Fruit fly (Drosophila melanogaster) whole organism, embryonic: ENCODE data around the gene ci.

Experiments used
- BEAF-32 ChIP-seq: fragments of 200-800 bp; sonication (Bioruptor generic); optimal IDR thresholded peaks from 3 replicates; lab custom pipeline; 2017; ENCODE audit warnings: missing biosample characterization, missing genetic modification characterization, mild to moderate bottlenecking, moderate library complexity, missing genetic modification reagents
- Bgb ChIP-seq: fragments of 200-800 bp; sonication (Bioruptor generic); IDR thresholded peaks from 2 replicates; pipeline ENCODE4 v1.3.6; 2022; ENCODE audit warnings: missing biosample characterization, missing genetic modification characterization; ENCODE audit not compliant: partially characterized antibody
- Bteb2 ChIP-seq: fragments of 200-800 bp; sonication (Bioruptor generic); optimal IDR thresholded peaks from 2 replicates; lab custom pipeline; 2016; ENCODE audit warnings: missing biosample characterization, missing genetic modification characterization
- CG10462 ChIP-seq: fragments of 200-800 bp; sonication (Bioruptor generic); optimal IDR thresholded peaks from 2 replicates; lab custom pipeline; 2016; ENCODE audit warnings: missing biosample characterization, missing genetic modification characterization
- CG10959 ChIP-seq: fragments of 200-800 bp; sonication (Bioruptor generic); IDR thresholded peaks from 2 replicates; pipeline ENCODE4 v1.3.6; 2022; ENCODE audit warnings: missing biosample characterization, missing genetic modification characterization
- CG11247 ChIP-seq: fragments of 200-800 bp; sonication (Bioruptor generic); IDR thresholded peaks from 2 replicates; pipeline ENCODE4 v1.3.6; 2022; ENCODE audit warnings: missing biosample characterization, missing genetic modification characterization
- CG11560 ChIP-seq: fragments of 200-800 bp; sonication (Bioruptor generic); IDR thresholded peaks from 3 replicates; pipeline ENCODE4 v1.3.6; 2022; ENCODE audit warnings: missing biosample characterization, missing genetic modification characterization
- CG15514 ChIP-seq: fragments of 200-800 bp; sonication (Bioruptor generic); optimal IDR thresholded peaks from 3 replicates; lab custom pipeline; 2017; ENCODE audit warnings: missing biosample characterization, missing genetic modification characterization, mild to moderate bottlenecking, moderate library complexity, missing genetic modification reagents
- CG17186 ChIP-seq: fragments of 200-800 bp; sonication (Bioruptor generic); optimal IDR thresholded peaks from 3 replicates; lab custom pipeline; 2017; ENCODE audit warnings: missing biosample characterization, missing genetic modification reagents, missing genetic modification characterization
- CG17361 ChIP-seq: fragments of 200-800 bp; sonication (Bioruptor generic); IDR thresholded peaks from 3 replicates; pipeline ENCODE4 v1.3.6; 2022; ENCODE audit warnings: missing biosample characterization, missing genetic modification characterization
- CG2889 ChIP-seq: fragments of 200-800 bp; sonication (Bioruptor generic); IDR thresholded peaks from 3 replicates; pipeline ENCODE4 v1.3.6; 2022; ENCODE audit warnings: missing biosample characterization, missing genetic modification characterization
- CG30020 ChIP-seq: fragments of 200-800 bp; optimal IDR thresholded peaks from 2 replicates; lab custom pipeline; 2019; ENCODE audit warnings: missing biosample characterization, mild to moderate bottlenecking, missing genetic modification characterization, moderate library complexity
- CG31388 ChIP-seq: fragments of 200-800 bp; sonication (Bioruptor generic); optimal IDR thresholded peaks from 2 replicates; lab custom pipeline; 2016; ENCODE audit warnings: missing biosample characterization, missing genetic modification characterization
- CG3847 ChIP-seq: fragments of 200-800 bp; sonication (Bioruptor generic); IDR thresholded peaks from 2 replicates; pipeline ENCODE4 v1.3.6; 2022; ENCODE audit warnings: missing biosample characterization, missing genetic modification characterization
- CG42726 ChIP-seq: fragments of 200-800 bp; sonication (Bioruptor generic); IDR thresholded peaks from 2 replicates; pipeline ENCODE4 v1.3.6; 2022; ENCODE audit warnings: missing biosample characterization, missing genetic modification characterization; ENCODE audit not compliant: partially characterized antibody
- CG4617 ChIP-seq: fragments of 200-800 bp; sonication (Bioruptor generic); optimal IDR thresholded peaks from 3 replicates; lab custom pipeline; 2016; ENCODE audit warnings: missing biosample characterization, missing genetic modification characterization, borderline replicate concordance
- CG5953 ChIP-seq: fragments of 200-800 bp; sonication (Bioruptor generic); IDR thresholded peaks from 2 replicates; pipeline ENCODE4 v1.3.6; 2022; ENCODE audit warnings: missing biosample characterization, missing genetic modification characterization
- CG6765 ChIP-seq: fragments of 200-800 bp; sonication (Bioruptor generic); optimal IDR thresholded peaks from 3 replicates; lab custom pipeline; 2017; ENCODE audit warnings: missing biosample characterization, mild to moderate bottlenecking, missing genetic modification characterization
- CG7357 ChIP-seq: fragments of 200-800 bp; sonication (Bioruptor generic); IDR thresholded peaks from 3 replicates; pipeline ENCODE4 v1.3.6; 2022; ENCODE audit warnings: missing biosample characterization, missing genetic modification characterization
- CG7372 ChIP-seq: fragments of 200-800 bp; sonication (Bioruptor generic); IDR thresholded peaks from 2 replicates; pipeline ENCODE4 v1.3.6; 2022; ENCODE audit warnings: missing biosample characterization, missing genetic modification characterization
- CG7963 ChIP-seq: fragments of 200-800 bp; sonication (Bioruptor generic); IDR thresholded peaks from 3 replicates; pipeline ENCODE4 v1.3.6; 2022; ENCODE audit warnings: missing biosample characterization, missing genetic modification characterization; ENCODE audit not compliant: partially characterized antibody
- CG8290 ChIP-seq, 3 experiments: fragments of 200-800 bp; sonication (Bioruptor generic); optimal IDR thresholded peaks; 2 replicates each; lab custom pipeline; 2016 to 2019; ENCODE audit warnings: missing biosample characterization in 3 of 3, missing genetic modification characterization in 3 of 3, mild to moderate bottlenecking in 2 of 3, moderate library complexity in 1 of 3
- CG9215 ChIP-seq: fragments of 200-800 bp; sonication (Bioruptor generic); IDR thresholded peaks from 2 replicates; pipeline ENCODE4 v1.3.6; 2022; ENCODE audit warnings: missing biosample characterization, missing genetic modification characterization
- D19B ChIP-seq: fragments of 200-800 bp; sonication (Bioruptor generic); optimal IDR thresholded peaks from 2 replicates; lab custom pipeline; 2017; ENCODE audit warnings: missing biosample characterization, mild to moderate bottlenecking, missing genetic modification characterization
- Drgx ChIP-seq: fragments of 200-800 bp; sonication (Bioruptor generic); IDR thresholded peaks from 2 replicates; pipeline ENCODE4 v1.3.6; 2022; ENCODE audit warnings: missing biosample characterization, missing genetic modification characterization
- E2f1 ChIP-seq: fragments of 200-800 bp; sonication (Bioruptor generic); IDR thresholded peaks from 2 replicates; pipeline ENCODE4 v1.3.6; 2022; ENCODE audit warnings: missing biosample characterization, missing genetic modification characterization
- ERR ChIP-seq: fragments of 200-800 bp; sonication (Bioruptor generic); optimal IDR thresholded peaks from 2 replicates; lab custom pipeline; 2016; ENCODE audit warnings: missing biosample characterization, missing genetic modification characterization
- Jarid2 ChIP-seq: fragments of 200-800 bp; sonication (Bioruptor generic); optimal IDR thresholded peaks from 3 replicates; lab custom pipeline; 2017; ENCODE audit warnings: mild to moderate bottlenecking, missing biosample characterization, missing genetic modification reagents, missing genetic modification characterization
- Usf ChIP-seq: fragments of 200-800 bp; sonication (Bioruptor generic); optimal IDR thresholded peaks from 2 replicates; lab custom pipeline; 2017; ENCODE audit warnings: missing genotype, missing biosample characterization, missing genetic modification characterization
- ato ChIP-seq: fragments of 200-800 bp; sonication (Bioruptor generic); IDR thresholded peaks from 2 replicates; pipeline ENCODE4 v1.3.6; 2022; ENCODE audit warnings: missing biosample characterization, missing genetic modification characterization; ENCODE audit not compliant: partially characterized antibody
- bsh ChIP-seq, 2 experiments: fragments of 200-800 bp; sonication (Bioruptor generic); optimal IDR thresholded peaks; 2 replicates each; lab custom pipeline; 2017 to 2018; ENCODE audit warnings: mild to moderate bottlenecking in 2 of 2, missing biosample characterization in 2 of 2, missing genetic modification characterization in 2 of 2, moderate library complexity in 1 of 2
- danr ChIP-seq: fragments of 200-800 bp; sonication (Bioruptor generic); IDR thresholded peaks from 2 replicates; pipeline ENCODE4 v1.3.6; 2022; ENCODE audit warnings: missing biosample characterization, missing genetic modification characterization
- ems ChIP-seq: fragments of 200-800 bp; sonication (Bioruptor generic); optimal IDR thresholded peaks from 3 replicates; lab custom pipeline; 2016; ENCODE audit warnings: missing biosample characterization, missing genetic modification characterization
- eve ChIP-seq, 2 experiments: fragments of >200 bp; optimal IDR thresholded peaks; 2 replicates each; lab custom pipeline; 2017; ENCODE audit warnings: missing biosample characterization in 2 of 2, missing genetic modification characterization in 2 of 2
- exex ChIP-seq: fragments of 200-800 bp; sonication (Bioruptor generic); optimal IDR thresholded peaks from 4 replicates; lab custom pipeline; 2018; ENCODE audit warnings: missing biosample characterization, mild to moderate bottlenecking, missing genetic modification characterization, moderate library complexity
- fd64A ChIP-seq: fragments of 200-800 bp; sonication (Bioruptor generic); optimal IDR thresholded peaks from 3 replicates; lab custom pipeline; 2018; ENCODE audit warnings: missing biosample characterization, mild to moderate bottlenecking, missing genetic modification characterization
- fru ChIP-seq: fragments of >200 bp; optimal IDR thresholded peaks from 2 replicates; lab custom pipeline; 2017
- mld ChIP-seq: fragments of 200-800 bp; sonication (Bioruptor generic); IDR thresholded peaks from 3 replicates; pipeline ENCODE4 v1.3.6; 2022; ENCODE audit warnings: missing biosample characterization, missing genetic modification characterization; ENCODE audit not compliant: partially characterized antibody
- nerfin-1 ChIP-seq: fragments of 200-800 bp; sonication (Bioruptor generic); optimal IDR thresholded peaks from 3 replicates; lab custom pipeline; 2019; ENCODE audit warnings: missing biosample characterization, mild to moderate bottlenecking, missing genetic modification characterization, moderate library complexity
- nmo ChIP-seq: fragments of 200-800 bp; sonication (Bioruptor generic); optimal IDR thresholded peaks from 2 replicates; lab custom pipeline; 2018; ENCODE audit warnings: missing biosample characterization, mild to moderate bottlenecking, missing genetic modification characterization, moderate library complexity
- org-1 ChIP-seq: fragments of 200-800 bp; sonication (Bioruptor generic); optimal IDR thresholded peaks from 2 replicates; lab custom pipeline; 2017; ENCODE audit warnings: missing biosample characterization, missing genetic modification characterization
- pnt ChIP-seq: fragments of 200-800 bp; sonication (Bioruptor generic); optimal IDR thresholded peaks from 3 replicates; lab custom pipeline; 2016; ENCODE audit warnings: missing biosample characterization, missing genetic modification characterization
- salm ChIP-seq: fragments of 200-800 bp; sonication (Bioruptor generic); optimal IDR thresholded peaks from 2 replicates; lab custom pipeline; 2018; ENCODE audit warnings: missing biosample characterization, mild to moderate bottlenecking, missing genetic modification characterization
- scrt ChIP-seq: fragments of 200-800 bp; sonication (Bioruptor generic); optimal IDR thresholded peaks from 2 replicates; lab custom pipeline; 2018; ENCODE audit warnings: missing biosample characterization, mild to moderate bottlenecking, missing genetic modification characterization, moderate library complexity
- sd ChIP-seq: fragments of 200-800 bp; sonication (Bioruptor generic); optimal IDR thresholded peaks from 3 replicates; lab custom pipeline; 2018; ENCODE audit warnings: missing biosample characterization, mild to moderate bottlenecking, missing genetic modification characterization, moderate library complexity
- so ChIP-seq: fragments of 200-800 bp; sonication (Bioruptor generic); IDR thresholded peaks from 3 replicates; pipeline ENCODE4 v1.3.6; 2022; ENCODE audit warnings: missing biosample characterization, missing genetic modification characterization
- tap ChIP-seq: fragments of 200-800 bp; optimal IDR thresholded peaks from 3 replicates; lab custom pipeline; 2019; ENCODE audit warnings: missing biosample characterization, mild to moderate bottlenecking, missing genetic modification characterization, moderate library complexity
- tio ChIP-seq: fragments of 200-800 bp; sonication (Bioruptor generic); optimal IDR thresholded peaks from 2 replicates; lab custom pipeline; 2017; ENCODE audit warnings: missing biosample characterization, missing genetic modification characterization, inconsistent platforms
- vvl ChIP-seq: fragments of 200-800 bp; sonication (Bioruptor generic); IDR thresholded peaks from 2 replicates; pipeline ENCODE4 v1.3.6; 2022; ENCODE audit warnings: missing biosample characterization, missing genetic modification characterization
- yki ChIP-seq: fragments of >200 bp; optimal IDR thresholded peaks from 3 replicates; lab custom pipeline; 2018
- zen2 ChIP-seq: fragments of 200-800 bp; sonication (Bioruptor generic); IDR thresholded peaks from 3 replicates; pipeline ENCODE4 v1.3.6; 2022; ENCODE audit warnings: missing biosample characterization, missing genetic modification characterization; ENCODE audit not compliant: partially characterized antibody

Gene ci

dm6 chr4:63307-63706 is 6.5 kb upstream of the ci start:
- TF ChIP-seq CG6765 (GFP tag; lab: Kevin White, UChicago) (no peak), CG9215 (GFP tag; lab: Robert Waterston, UW) (no peak), yki (lab: Kevin White, UChicago) (no peak), nmo (GFP tag; lab: Kevin White, UChicago) (peak; percentile 39), CG15514 (GFP tag; lab: Kevin White, UChicago) (no peak), CG4617 (GFP tag; lab: Kevin White, UChicago) (no peak), CG2889 (GFP tag; lab: Robert Waterston, UW) (no peak), danr (GFP tag; lab: Robert Waterston, UW) (no peak), pnt (GFP tag; lab: Kevin White, UChicago) (no peak), CG11560 (tag; lab: Robert Waterston, UW) (no peak), salm (tag; lab: Kevin White, UChicago) (no peak), Jarid2 (GFP tag; lab: Kevin White, UChicago) (no peak), CG7357 (peak; percentile 95), so (GFP tag; lab: Robert Waterston, UW) (no peak), tap (tag; lab: Kevin White, UChicago) (no peak), sd (tag; lab: Kevin White, UChicago) (no peak), scrt (GFP tag; lab: Kevin White, UChicago) (no peak), mld (GFP tag; lab: Robert Waterston, UW) (no peak), Drgx (GFP tag; lab: Robert Waterston, UW) (no peak), fru (lab: Kevin White, UChicago) (no peak), CG3847 (GFP tag; lab: Robert Waterston, UW) (no peak), CG30020 (tag; lab: Kevin White, UChicago) (peak; percentile 98), D19B (GFP tag; lab: Kevin White, UChicago) (no peak), fd64A (GFP tag; lab: Kevin White, UChicago) (no peak), CG42726 (GFP tag; lab: Robert Waterston, UW) (no peak), eve (GFP tag; optimal IDR thresholded peaks at IDR 0.05; lab: Kevin White, UChicago) (no peak), CG5953 (GFP tag; lab: Robert Waterston, UW) (no peak), tio (GFP tag; lab: Kevin White, UChicago) (no peak), exex (tag; lab: Kevin White, UChicago) (no peak), ERR (GFP tag; lab: Kevin White, UChicago) (no peak), CG10959 (GFP tag; lab: Robert Waterston, UW) (no peak), CG31388 (GFP tag; lab: Kevin White, UChicago) (no peak), ato (GFP tag; lab: Robert Waterston, UW) (no peak), Bteb2 (no peak), CG17361 (GFP tag; lab: Robert Waterston, UW) (peak; percentile 62), Bgb (GFP tag; lab: Robert Waterston, UW) (peak; percentile 69; the same call in 1 of the 2 replicates), vvl (GFP tag; lab: Robert Waterston, UW) (no peak), CG17186 (GFP tag; lab: Kevin White, UChicago) (no peak), bsh (GFP tag; optimal IDR thresholded peaks at IDR 0.05; lab: Kevin White, UChicago) (no peak), ems (GFP tag; lab: Kevin White, UChicago) (no peak), CG11247 (GFP tag; lab: Robert Waterston, UW) (no peak), Usf (GFP tag; lab: Kevin White, UChicago) (no peak), nerfin-1 (tag; lab: Kevin White, UChicago) (no peak), CG10462 (GFP tag; lab: Kevin White, UChicago) (no peak), CG8290 (GFP tag; optimal IDR thresholded peaks at IDR 0.05; lab: Kevin White, UChicago) (peak; percentile 75), CG8290 (tag; optimal IDR thresholded peaks at IDR 0.05; lab: Kevin White, UChicago) (peak; percentile 19 to 60), CG7372 (GFP tag; lab: Robert Waterston, UW) (no peak), zen2 (GFP tag; lab: Robert Waterston, UW) (no peak), CG7963 (GFP tag; lab: Robert Waterston, UW) (no peak), org-1 (GFP tag; lab: Kevin White, UChicago) (no peak), E2f1 (GFP tag; lab: Robert Waterston, UW) (no peak), BEAF-32 (peak; percentile 77)
